Fruit fly (Drosophila melanogaster) whole organism: Measurements from ENCODE around the gene Muc26B.
A peak's percentile ranks its signal among the peaks of the same experiment; 100 is the strongest.

Experiments
- CG8478 ChIP-seq: fragments of >200 bp; optimal IDR thresholded peaks from 2 replicates; lab custom pipeline; 2018; ENCODE audit warnings: inconsistent platforms
- Dll ChIP-seq: fragments of >200 bp; optimal IDR thresholded peaks from 2 replicates; lab custom pipeline; 2017
- EcR ChIP-seq, 2 experiments: fragments of >200 bp; optimal IDR thresholded peaks; 2 replicates each; lab custom pipeline; 2017; ENCODE audit warnings: missing biosample characterization in 2 of 2, missing genetic modification characterization in 2 of 2, missing genetic modification reagents in 2 of 2
- pan ChIP-seq: fragments of >200 bp; optimal IDR thresholded peaks from 2 replicates; lab custom pipeline; 2017
- psq ChIP-seq: fragments of >200 bp; optimal IDR thresholded peaks from 2 replicates; lab custom pipeline; 2017
- usp ChIP-seq: fragments of >200 bp; optimal IDR thresholded peaks from 2 replicates; lab custom pipeline; 2017; ENCODE audit warnings: missing biosample characterization, missing genetic modification characterization, mixed read lengths

Gene Muc26B

DNA sequence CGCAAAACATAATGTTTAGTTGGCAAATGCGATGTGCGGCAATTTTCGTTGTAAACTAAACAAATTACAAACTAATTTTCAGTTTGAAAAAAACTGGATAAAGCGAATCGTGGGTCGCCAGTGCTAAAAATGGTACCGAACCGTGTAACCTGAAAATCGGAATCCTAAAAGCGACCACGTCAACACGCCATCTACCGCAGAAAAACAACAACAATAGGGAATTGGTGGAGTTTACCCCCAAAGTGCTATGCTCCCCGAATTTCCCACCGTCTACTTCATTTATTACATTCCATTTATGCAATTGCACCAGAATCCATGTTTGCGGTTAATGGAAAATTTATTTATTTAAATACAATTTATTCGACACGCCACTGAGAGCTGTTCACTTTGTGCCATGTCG, 21.2 kb downstream of the Muc26B start:
- no peak for TF ChIP-seq CG8478 (lab: Kevin White, UChicago)
- no peak for TF ChIP-seq pan (lab: Kevin White, UChicago)
- no peak for TF ChIP-seq usp (GFP tag; lab: Kevin White, UChicago)
- no peak for TF ChIP-seq Dll (lab: Kevin White, UChicago)
- no peak for TF ChIP-seq psq (lab: Kevin White, UChicago)
- TF ChIP-seq EcR (GFP tag; optimal IDR thresholded peaks at IDR 0.05; lab: Kevin White, UChicago): no peak

- TF ChIP-seq CG8478 (lab: Kevin White, UChicago) (no peak), psq (lab: Kevin White, UChicago) (no peak), pan (lab: Kevin White, UChicago) (no peak), usp (GFP tag; lab: Kevin White, UChicago) (no peak), EcR (GFP tag; optimal IDR thresholded peaks at IDR 0.05; lab: Kevin White, UChicago) (no peak), Dll (lab: Kevin White, UChicago) (no peak)
These were observed 24.6 kb downstream of the Muc26B start for dm6 chr2L:6176408-6176807.

- TF ChIP-seq Dll (lab: Kevin White, UChicago) (no peak), psq (lab: Kevin White, UChicago) (no peak), usp (GFP tag; lab: Kevin White, UChicago) (no peak), pan (lab: Kevin White, UChicago) (no peak), EcR (GFP tag; optimal IDR thresholded peaks at IDR 0.05; lab: Kevin White, UChicago) (no peak), CG8478 (lab: Kevin White, UChicago) (no peak)
These were observed 25.4 kb downstream of the Muc26B start for dm6 chr2L:6177141-6177540.

dm6 chr2L:6178118-6178739, 26.5 kb downstream of the Muc26B start:
- TF ChIP-seq usp (GFP tag; lab: Kevin White, UChicago) (no peak), Dll (lab: Kevin White, UChicago) (no peak), psq (lab: Kevin White, UChicago) (no peak), pan (lab: Kevin White, UChicago) (no peak), CG8478 (lab: Kevin White, UChicago) (no peak), EcR (GFP tag; optimal IDR thresholded peaks at IDR 0.05; lab: Kevin White, UChicago) (no peak)

DNA sequence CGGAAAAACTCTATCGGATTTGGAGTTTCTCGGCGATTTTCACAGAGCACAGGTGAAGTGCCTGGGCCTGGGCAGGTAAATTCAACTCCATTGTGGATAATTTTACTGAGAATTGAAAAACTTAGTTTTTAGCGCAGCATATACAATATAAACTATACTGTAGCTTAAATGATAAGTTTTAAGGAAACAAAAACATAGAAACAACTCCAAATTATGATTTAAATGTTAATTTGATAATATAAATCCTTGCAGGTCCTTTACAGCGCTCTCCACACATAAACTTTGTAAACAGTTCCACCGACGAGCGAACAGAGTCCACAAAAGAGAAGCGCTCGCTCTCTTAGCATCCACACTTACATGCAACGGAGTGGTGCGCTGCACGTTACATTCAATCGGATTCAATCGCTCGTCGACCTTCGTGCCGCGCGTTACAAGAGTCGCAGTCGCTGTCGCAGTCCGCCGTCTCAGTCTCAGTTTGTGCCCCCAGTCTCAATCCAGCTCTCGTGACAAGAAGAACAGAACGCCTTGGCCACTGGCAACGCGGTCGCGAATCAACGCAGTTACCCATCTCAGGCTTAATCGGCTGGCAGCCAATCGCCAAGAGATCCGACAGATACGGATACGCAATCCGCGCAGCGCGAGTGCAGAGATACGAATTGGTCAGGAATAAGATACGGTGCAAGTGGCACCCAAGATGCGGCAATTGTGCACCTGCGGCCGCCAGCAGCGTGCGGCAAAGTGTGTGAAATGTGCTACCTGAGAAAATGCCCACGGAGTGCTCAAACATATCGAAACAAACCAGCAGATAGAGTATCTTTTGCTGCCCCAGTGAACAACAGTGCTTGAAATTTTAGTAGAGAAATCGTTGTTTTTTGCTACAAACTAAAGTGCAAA, 27.2 kb downstream of the Muc26B start, which contains the start of gene smal:
Gene smal, plus strand, starts transcription at position 394 of the 894 bp plus-strand sequence.
- TF ChIP-seq CG8478 (lab: Kevin White, UChicago): no peak
- peak; percentile 3 for TF ChIP-seq Dll (lab: Kevin White, UChicago)

- TF ChIP-seq EcR (GFP tag; optimal IDR thresholded peaks at IDR 0.05; lab: Kevin White, UChicago) (no peak), Dll (lab: Kevin White, UChicago) (no peak), psq (lab: Kevin White, UChicago) (no peak), pan (lab: Kevin White, UChicago) (no peak), CG8478 (lab: Kevin White, UChicago) (no peak), usp (GFP tag; lab: Kevin White, UChicago) (no peak)
These were observed 28.2 kb downstream of the Muc26B start for dm6 chr2L:6179990-6180389.

DNA sequence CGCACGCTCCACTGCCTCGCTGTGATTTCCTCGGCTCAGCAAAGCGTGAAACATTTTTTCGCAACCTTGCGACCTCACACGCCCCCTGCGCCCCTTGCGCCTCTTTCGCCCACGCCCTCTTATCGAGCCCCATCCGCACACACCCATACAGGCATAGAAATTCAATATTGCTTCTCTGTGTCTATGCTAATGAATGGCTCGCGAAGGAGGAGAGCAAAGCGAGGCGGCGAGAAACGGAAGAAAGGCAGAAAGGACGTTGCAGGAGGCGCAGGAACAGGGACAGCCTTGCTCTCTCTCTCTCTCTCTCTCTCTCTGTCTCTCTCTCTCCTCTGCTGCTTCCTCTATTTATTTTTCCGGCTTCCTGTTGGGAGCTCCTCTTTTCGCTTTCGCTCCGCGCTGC, 34.6 kb downstream of the Muc26B start:
- TF ChIP-seq pan (lab: Kevin White, UChicago): no peak
- no peak for TF ChIP-seq Dll (lab: Kevin White, UChicago)
- TF ChIP-seq usp (GFP tag; lab: Kevin White, UChicago): no peak
- no peak for TF ChIP-seq psq (lab: Kevin White, UChicago)
- no peak for TF ChIP-seq CG8478 (lab: Kevin White, UChicago)
- no peak for TF ChIP-seq EcR (GFP tag; optimal IDR thresholded peaks at IDR 0.05; lab: Kevin White, UChicago)

dm6 chr2L:6193004-6193566, 41.3 kb downstream of the Muc26B start:
- no peak for TF ChIP-seq psq (lab: Kevin White, UChicago)
- TF ChIP-seq EcR (GFP tag; optimal IDR thresholded peaks at IDR 0.05; lab: Kevin White, UChicago): no peak
- no peak for TF ChIP-seq CG8478 (lab: Kevin White, UChicago)
- no peak for TF ChIP-seq Dll (lab: Kevin White, UChicago)
- TF ChIP-seq pan (lab: Kevin White, UChicago): no peak
- no peak for TF ChIP-seq usp (GFP tag; lab: Kevin White, UChicago)

dm6 chr2L:6194054-6194453, 42.3 kb downstream of the Muc26B start:
- TF ChIP-seq Dll (lab: Kevin White, UChicago): no peak

dm6 chr2L:6197773-6198172, 46.0 kb downstream of the Muc26B start:
- TF ChIP-seq psq (lab: Kevin White, UChicago) (no peak), pan (lab: Kevin White, UChicago) (no peak), Dll (lab: Kevin White, UChicago) (no peak), usp (GFP tag; lab: Kevin White, UChicago) (no peak), CG8478 (lab: Kevin White, UChicago) (no peak), EcR (GFP tag; optimal IDR thresholded peaks at IDR 0.05; lab: Kevin White, UChicago) (no peak)

DNA sequence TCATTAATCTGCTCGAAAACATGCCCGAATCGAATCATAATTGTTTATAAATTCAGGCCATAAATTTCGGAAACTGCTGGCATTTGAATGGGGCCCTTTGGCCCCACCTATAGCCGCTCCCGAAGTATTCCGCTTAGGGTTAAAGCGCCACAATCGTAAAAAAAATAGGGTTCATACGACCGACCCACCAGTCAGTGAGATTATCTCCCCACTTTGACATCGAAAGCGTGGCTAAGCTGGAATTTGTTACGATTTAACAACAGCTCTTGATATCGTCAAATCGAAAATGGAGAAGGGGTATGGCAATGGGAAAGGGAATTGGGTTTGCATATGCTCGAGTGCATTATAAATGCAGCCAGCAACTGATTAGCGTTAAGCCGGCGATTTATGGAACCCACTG, 47.1 kb downstream of the Muc26B start:
- no peak for TF ChIP-seq Dll (lab: Kevin White, UChicago)
